Worm (Caenorhabditis elegans): Measurements from ENCODE around the gene usp-14.

Gene usp-14

ce11 chrII:14437922-14438458 is 50.5 kb downstream of the usp-14 start, which contains the start of gene K04B12.2 (continued):
- TF ChIP-seq Y55F3AM.14 (GFP tag; optimal IDR thresholded peaks at IDR 0.05) (no peak), fos-1 (tag; optimal IDR thresholded peaks at IDR 0.05) (peak; percentile 87), gmeb-1 (tag; optimal IDR thresholded peaks at IDR 0.05) (peak; percentile 71), peb-1 (tag; optimal IDR thresholded peaks at IDR 0.05) (no peak), nhr-77 (tag; optimal IDR thresholded peaks at IDR 0.05) (peak; percentile 3), C34F6.9 (tag; optimal IDR thresholded peaks at IDR 0.05) (peak; percentile 79), nhr-12 (tag; optimal IDR thresholded peaks at IDR 0.05) (no peak), F13H6.1 (tag; optimal IDR thresholded peaks at IDR 0.05) (peak; percentile 80), nhr-11 (tag; optimal IDR thresholded peaks at IDR 0.05) (no peak), unc-55 (GFP tag; optimal IDR thresholded peaks at IDR 0.05) (peak; percentile 75), nhr-237 (tag; optimal IDR thresholded peaks at IDR 0.05) (no peak), blmp-1 (tag; optimal IDR thresholded peaks at IDR 0.05; ENCODE audit: insufficient read depth) (peak; percentile 10), nhr-25 (tag; optimal IDR thresholded peaks at IDR 0.05) (peak; percentile 49), nhr-129 (tag; optimal IDR thresholded peaks at IDR 0.05) (peak; percentile 84), alr-1 (tag; optimal IDR thresholded peaks at IDR 0.05) (no peak), zag-1 (tag; optimal IDR thresholded peaks at IDR 0.05) (no peak), ZK546.5 (tag; optimal IDR thresholded peaks at IDR 0.05) (no peak), mbf-1 (tag; optimal IDR thresholded peaks at IDR 0.05) (no peak), nhr-23 (tag; optimal IDR thresholded peaks at IDR 0.05) (no peak)

ce11 chrII:14437116-14437515 is 51.4 kb downstream of the usp-14 start:
- TF ChIP-seq elt-1 (tag; optimal IDR thresholded peaks at IDR 0.05) (no peak), egl-27 (tag; optimal IDR thresholded peaks at IDR 0.05) (no peak), sma-9 (GFP tag; optimal IDR thresholded peaks at IDR 0.05) (no peak), sma-9 (tag; optimal IDR thresholded peaks at IDR 0.05) (no peak), sem-4 (tag; optimal IDR thresholded peaks at IDR 0.05) (no peak)

Measured in whole organism, L2 larva.